Worm (Caenorhabditis elegans): Measurements from ENCODE around the gene F10C1.9.

The F10C1.9 gene

DNA sequence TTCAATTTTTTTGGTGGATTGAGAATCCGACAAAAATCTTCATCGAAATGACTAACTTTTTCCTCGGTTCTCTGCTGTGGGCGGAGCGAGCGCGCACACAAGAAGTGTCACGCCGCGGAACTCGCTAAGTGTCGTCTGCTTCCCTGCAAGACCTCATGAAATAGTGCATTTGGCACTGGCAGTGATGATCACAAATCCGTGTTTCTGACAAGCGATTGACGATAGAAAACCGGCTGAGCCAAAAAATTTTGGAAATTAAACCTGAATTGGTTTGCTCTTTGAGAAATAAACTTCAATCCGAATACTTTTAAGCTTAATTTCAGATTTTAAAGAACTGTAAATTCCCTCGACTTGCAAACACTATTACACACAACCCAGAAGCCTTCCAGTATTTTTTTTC lies 43.6 kb downstream of the F10C1.9 start (continued):
- TF ChIP-seq lin-15B (tag; optimal IDR thresholded peaks at IDR 0.05) (peak; percentile 36), skn-1 (tag; optimal IDR thresholded peaks at IDR 0.05) (peak; percentile 34), sup-37 (GFP tag; optimal IDR thresholded peaks at IDR 0.05) (peak; percentile 54), unc-98 (GFP tag; IDR thresholded peaks at IDR 0.05) (no peak), nhr-76 (tag; optimal IDR thresholded peaks at IDR 0.05) (no peak), elt-2 (tag; optimal IDR thresholded peaks at IDR 0.05) (peak; percentile 87), isw-1 (GFP tag; IDR thresholded peaks at IDR 0.05) (peak; percentile 20), mab-9 (GFP tag; IDR thresholded peaks at IDR 0.05) (peak; percentile 35; the same call in 1 of the 2 replicates), unc-130 (tag; optimal IDR thresholded peaks at IDR 0.05) (peak; percentile 43), snpc-4 (tag; optimal IDR thresholded peaks at IDR 0.05) (peak; percentile 99), nhr-77 (tag; optimal IDR thresholded peaks at IDR 0.05) (peak; percentile 60), zag-1 (tag; optimal IDR thresholded peaks at IDR 0.05) (no peak), nhr-71 (tag; optimal IDR thresholded peaks at IDR 0.05) (peak; percentile 89), nhr-28 (tag; optimal IDR thresholded peaks at IDR 0.05) (no peak), grh-1 (GFP tag; IDR thresholded peaks at IDR 0.05) (peak; percentile 67), dsc-1 (tag; optimal IDR thresholded peaks at IDR 0.05) (peak; percentile 71)

DNA sequence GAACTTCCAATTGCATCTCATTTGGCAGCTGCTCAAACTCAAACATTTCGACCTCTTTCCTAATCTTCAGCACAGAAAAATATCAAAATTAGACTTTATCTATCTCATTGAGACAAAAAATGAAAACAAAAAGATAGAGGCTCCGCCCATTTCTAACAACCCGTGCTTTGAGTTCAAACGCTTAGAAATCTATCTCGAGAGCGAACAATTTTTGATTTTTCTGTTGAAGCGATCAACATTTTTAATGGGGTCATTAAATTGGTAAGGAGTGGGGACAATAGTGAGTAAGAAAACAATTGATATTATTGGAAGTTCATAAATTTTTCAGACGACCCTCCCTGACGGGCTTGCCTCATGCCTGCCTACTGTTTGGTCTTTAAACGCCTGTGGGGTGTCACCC lies 46.2 kb downstream of the F10C1.9 start, which contains the start of the genes C25H3.10 and C25H3.1:
Gene C25H3.10 (minus strand): TSS at position 101 of the 400 bp plus-strand sequence.
Gene C25H3.1 (plus strand): TSS at position 203 of the 400 bp plus-strand sequence.
- TF ChIP-seq nhr-12 (tag; optimal IDR thresholded peaks at IDR 0.05) (no peak), tbx-2 (tag; optimal IDR thresholded peaks at IDR 0.05) (no peak), snu-23 (GFP tag; optimal IDR thresholded peaks at IDR 0.05) (peak; percentile 33), lin-14 (GFP tag; optimal IDR thresholded peaks at IDR 0.05) (peak; percentile 6), nhr-19 (GFP tag; conservative IDR thresholded peaks at IDR 0.05) (peak; percentile 10), rnt-1 (tag; optimal IDR thresholded peaks at IDR 0.05) (peak; percentile 44), nhr-71 (tag; optimal IDR thresholded peaks at IDR 0.05) (peak; percentile 39), nhr-237 (tag; optimal IDR thresholded peaks at IDR 0.05) (no peak), snpc-4 (tag; optimal IDR thresholded peaks at IDR 0.05) (peak; percentile 57), nhr-20 (tag; optimal IDR thresholded peaks at IDR 0.05) (peak; percentile 19), blmp-1 (tag; optimal IDR thresholded peaks at IDR 0.05) (peak; percentile 20), lsy-2 (tag; optimal IDR thresholded peaks at IDR 0.05) (peak; percentile 2 to 4)

DNA sequence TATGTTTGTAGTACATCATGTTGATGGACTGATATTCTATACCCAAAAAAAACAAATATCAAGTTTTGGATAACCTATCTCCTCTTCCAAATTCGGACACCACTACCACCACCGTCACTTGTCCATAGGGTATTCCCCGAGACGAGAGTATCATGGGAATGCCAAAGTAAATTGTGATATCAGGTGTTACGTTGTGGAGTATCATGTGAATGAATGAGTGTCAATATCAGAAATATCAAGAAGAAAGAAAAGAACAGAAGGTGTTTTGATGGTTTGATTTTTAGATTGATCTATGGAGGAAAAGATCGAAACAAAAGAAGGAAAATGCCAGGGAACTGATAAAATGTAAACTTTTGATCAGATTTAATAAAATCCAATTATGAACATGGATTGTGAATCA lies 46.8 kb downstream of the F10C1.9 start:
- TF ChIP-seq hlh-17 (GFP tag; optimal IDR thresholded peaks at IDR 0.05; ENCODE audit: borderline replicate concordance) (no peak), ets-5 (GFP tag; IDR thresholded peaks at IDR 0.05) (no peak), ceh-90 (tag; optimal IDR thresholded peaks at IDR 0.05) (no peak), nhr-77 (tag; optimal IDR thresholded peaks at IDR 0.05) (no peak), nhr-19 (GFP tag; conservative IDR thresholded peaks at IDR 0.05) (peak; percentile 82), skn-1 (tag; optimal IDR thresholded peaks at IDR 0.05) (peak; percentile 4), F16B12.6 (tag; optimal IDR thresholded peaks at IDR 0.05) (no peak), pax-3 (tag; optimal IDR thresholded peaks at IDR 0.05) (no peak), nhr-90 (tag; optimal IDR thresholded peaks at IDR 0.05; ENCODE audit: poor library complexity) (no peak), mdl-1 (tag; optimal IDR thresholded peaks at IDR 0.05) (peak in 1 of 2 experiments; percentile 26), snu-23 (GFP tag; optimal IDR thresholded peaks at IDR 0.05) (peak; percentile 77), aly-2 (tag; optimal IDR thresholded peaks at IDR 0.05) (no peak), lir-3 (tag; optimal IDR thresholded peaks at IDR 0.05; ENCODE audit: poor library complexity) (no peak), tlp-1 (tag; optimal IDR thresholded peaks at IDR 0.05) (no peak), zip-4 (GFP tag; optimal IDR thresholded peaks at IDR 0.05) (no peak), vab-15 (tag; optimal IDR thresholded peaks at IDR 0.05) (peak; percentile 46), sox-4 (tag; optimal IDR thresholded peaks at IDR 0.05) (no peak), elt-2 (tag; optimal IDR thresholded peaks at IDR 0.05) (peak; percentile 51), pag-3 (tag; optimal IDR thresholded peaks at IDR 0.05; ENCODE audit: borderline replicate concordance, insufficient read depth) (peak; percentile 81), xbp-1 (tag; optimal IDR thresholded peaks at IDR 0.05) (no peak), unc-98 (GFP tag; IDR thresholded peaks at IDR 0.05) (no peak), alr-1 (tag; optimal IDR thresholded peaks at IDR 0.05; ENCODE audit: borderline replicate concordance) (no peak), dsc-1 (tag; optimal IDR thresholded peaks at IDR 0.05) (no peak), egl-27 (tag; optimal IDR thresholded peaks at IDR 0.05) (no peak), swsn-7 (tag; optimal IDR thresholded peaks at IDR 0.05) (peak; percentile 25), nhr-71 (tag; optimal IDR thresholded peaks at IDR 0.05) (peak; percentile 88), C34B4.2 (tag; optimal IDR thresholded peaks at IDR 0.05) (no peak), nhr-237 (tag; optimal IDR thresholded peaks at IDR 0.05) (no peak), blmp-1 (tag; optimal IDR thresholded peaks at IDR 0.05) (peak; percentile 38), efl-3 (GFP tag; optimal IDR thresholded peaks at IDR 0.05) (no peak), isw-1 (GFP tag; IDR thresholded peaks at IDR 0.05) (no peak), irx-1 (tag; optimal IDR thresholded peaks at IDR 0.05) (no peak)
